Fruit fly (Drosophila melanogaster): ENCODE results near the gene Usp1.

Gene Usp1

DNA sequence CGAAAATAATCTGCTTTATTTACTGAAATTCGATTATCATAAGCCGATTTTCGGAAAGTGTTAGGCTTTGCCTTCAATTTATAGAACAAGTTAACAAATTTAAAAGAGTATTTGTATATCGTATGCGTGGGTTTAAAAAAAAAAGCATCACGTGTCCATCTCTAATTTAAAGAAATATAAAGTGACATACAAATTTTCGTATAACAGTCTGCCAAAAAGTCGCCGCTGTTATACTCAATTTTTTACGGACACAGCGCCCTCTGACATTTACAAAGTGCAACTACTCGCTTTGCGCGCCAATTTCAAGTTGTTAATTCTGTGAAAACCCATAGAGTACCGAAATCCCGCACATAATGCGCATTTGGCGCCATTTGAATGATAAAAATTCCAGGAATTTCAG, 22.5 kb downstream of the Usp1 start:
- no peak for TF ChIP-seq Sin3A (optimal IDR thresholded peaks at IDR 0.05)
- no peak for TF ChIP-seq insv (optimal IDR thresholded peaks at IDR 0.05)
- no peak for TF ChIP-seq Myc (optimal IDR thresholded peaks at IDR 0.05)
- TF ChIP-seq psq (optimal IDR thresholded peaks at IDR 0.05), result no peak
- no peak for TF ChIP-seq ttk (optimal IDR thresholded peaks at IDR 0.05)
- TF ChIP-seq h (optimal IDR thresholded peaks at IDR 0.05), result no peak

- no peak for TF ChIP-seq ttk (optimal IDR thresholded peaks at IDR 0.05)
- no peak for TF ChIP-seq Sin3A (optimal IDR thresholded peaks at IDR 0.05)
- no peak for TF ChIP-seq psq (optimal IDR thresholded peaks at IDR 0.05)
- TF ChIP-seq insv (optimal IDR thresholded peaks at IDR 0.05), result no peak
- TF ChIP-seq h (optimal IDR thresholded peaks at IDR 0.05), result no peak
- TF ChIP-seq Myc (optimal IDR thresholded peaks at IDR 0.05), result no peak
Measured at dm6 chr3R:29253874-29254273, 24.9 kb downstream of the Usp1 start.

- TF ChIP-seq h (optimal IDR thresholded peaks at IDR 0.05) (no peak), psq (optimal IDR thresholded peaks at IDR 0.05) (no peak), ttk (optimal IDR thresholded peaks at IDR 0.05) (no peak), insv (optimal IDR thresholded peaks at IDR 0.05) (no peak), Myc (optimal IDR thresholded peaks at IDR 0.05) (no peak), Sin3A (optimal IDR thresholded peaks at IDR 0.05) (no peak)
Measured at dm6 chr3R:29254383-29254782, 25.4 kb downstream of the Usp1 start.

DNA sequence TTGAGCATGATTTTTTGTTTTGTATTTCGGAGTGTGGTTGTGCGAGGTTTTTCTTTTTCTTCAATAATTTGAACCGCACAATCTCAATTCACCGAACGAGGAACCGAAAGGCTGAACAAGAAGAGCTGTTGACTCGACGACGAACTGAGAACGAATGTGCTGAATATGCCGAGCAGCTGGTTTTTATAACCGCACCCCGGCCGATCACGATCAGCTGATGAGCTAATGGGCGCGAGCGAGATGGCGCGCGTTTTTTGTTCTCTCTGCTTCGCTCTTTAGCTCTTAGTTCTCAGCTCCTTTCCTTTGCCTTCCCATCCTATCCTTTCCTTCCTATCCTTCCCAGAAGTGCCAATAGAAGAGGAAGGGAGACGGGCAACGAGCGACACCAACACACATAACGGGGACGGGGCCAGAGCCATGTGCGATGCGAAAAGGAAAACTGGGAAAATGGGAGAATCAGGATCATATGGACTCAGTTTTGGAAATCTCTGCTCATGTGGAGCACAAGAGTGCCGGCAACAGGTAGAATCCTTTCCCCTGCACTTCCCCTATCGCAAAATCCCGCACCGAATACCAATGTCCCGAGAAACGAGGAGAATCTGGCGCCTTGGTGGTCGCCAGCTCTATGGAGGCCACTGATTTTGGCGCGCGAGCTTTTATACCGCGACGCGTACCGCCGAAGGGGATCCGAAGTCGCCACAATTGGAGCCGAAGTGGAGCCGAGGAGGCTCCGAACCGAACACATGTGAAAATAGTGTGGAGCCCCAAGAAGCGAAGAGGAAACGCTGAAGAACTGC, 26.4 kb downstream of the Usp1 start, which contains the start of gene stg:
stg (minus strand) TSS at position 635 of the 797 bp plus-strand sequence.
- TF ChIP-seq Myc (optimal IDR thresholded peaks at IDR 0.05) (no peak), psq (optimal IDR thresholded peaks at IDR 0.05) (no peak), ttk (optimal IDR thresholded peaks at IDR 0.05) (no peak), insv (optimal IDR thresholded peaks at IDR 0.05) (no peak), Sin3A (optimal IDR thresholded peaks at IDR 0.05) (no peak), h (optimal IDR thresholded peaks at IDR 0.05) (no peak)

DNA sequence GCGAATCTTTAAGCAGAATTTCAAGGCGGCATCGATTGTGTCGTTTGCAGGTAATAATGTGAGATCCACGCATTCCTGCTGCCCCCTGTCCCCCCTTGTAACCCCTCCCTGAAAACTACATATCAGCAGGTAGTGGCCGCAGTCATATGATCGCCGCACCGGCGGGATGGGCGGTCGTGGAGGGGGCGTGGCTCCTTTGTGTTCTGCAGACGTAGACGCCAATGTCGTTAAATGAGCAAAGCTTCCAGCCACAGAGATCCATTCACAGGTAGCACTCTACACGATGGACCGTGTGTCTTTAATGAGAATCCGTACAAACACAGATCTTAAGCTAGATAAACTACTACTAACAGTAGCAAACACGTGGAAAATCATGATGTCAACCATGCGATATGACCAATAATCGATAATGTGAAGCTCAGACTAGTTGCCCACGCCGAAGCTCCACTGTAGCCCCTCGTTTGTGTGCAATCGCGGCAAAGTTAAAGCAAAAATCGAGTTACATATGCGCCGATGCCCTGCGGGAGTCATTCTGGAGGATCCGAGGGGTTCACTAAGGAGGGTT, 27.1 kb downstream of the Usp1 start, which contains the start of gene CG45544:
CG45544 (plus strand) TSS at position 523 of the 565 bp plus-strand sequence.
- no peak for TF ChIP-seq psq (optimal IDR thresholded peaks at IDR 0.05)
- no peak for TF ChIP-seq ttk (optimal IDR thresholded peaks at IDR 0.05)
- no peak for TF ChIP-seq h (optimal IDR thresholded peaks at IDR 0.05)
- no peak for TF ChIP-seq insv (optimal IDR thresholded peaks at IDR 0.05)

DNA sequence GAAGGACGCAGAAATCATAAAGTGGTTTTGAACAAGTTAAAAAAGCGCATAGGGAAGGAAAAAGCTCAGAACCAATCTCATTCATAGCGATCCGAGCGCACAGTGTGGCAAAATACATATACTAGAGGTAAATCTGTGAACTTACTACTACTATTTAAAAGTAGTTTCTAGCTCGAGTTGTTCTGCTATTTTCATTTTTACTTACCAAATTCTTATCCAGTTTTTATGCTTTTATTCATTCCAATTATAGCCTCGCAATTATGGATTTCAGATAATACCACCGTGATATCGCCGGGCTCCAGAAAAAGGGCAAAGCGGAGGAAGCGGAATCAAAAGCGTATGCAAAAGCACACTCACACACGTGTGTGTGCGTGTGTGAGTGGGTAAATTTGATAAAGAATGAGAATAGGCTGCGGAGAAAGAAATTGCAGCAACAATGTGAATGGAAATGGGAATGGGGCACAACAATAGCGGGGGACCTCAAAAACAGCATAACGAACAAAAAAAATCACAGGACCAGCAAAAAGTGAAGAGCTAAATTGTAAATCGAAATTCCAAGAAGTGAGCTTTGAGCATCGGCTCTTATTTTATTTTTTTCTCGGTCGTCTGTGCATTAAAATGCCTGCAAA, 28.0 kb downstream of the Usp1 start:
- no peak for TF ChIP-seq h (optimal IDR thresholded peaks at IDR 0.05)
- TF ChIP-seq Sin3A (optimal IDR thresholded peaks at IDR 0.05), result no peak
- no peak for TF ChIP-seq ttk (optimal IDR thresholded peaks at IDR 0.05)
- TF ChIP-seq insv (optimal IDR thresholded peaks at IDR 0.05), result no peak
- no peak for TF ChIP-seq psq (optimal IDR thresholded peaks at IDR 0.05)
- no peak for TF ChIP-seq Myc (optimal IDR thresholded peaks at IDR 0.05)

DNA sequence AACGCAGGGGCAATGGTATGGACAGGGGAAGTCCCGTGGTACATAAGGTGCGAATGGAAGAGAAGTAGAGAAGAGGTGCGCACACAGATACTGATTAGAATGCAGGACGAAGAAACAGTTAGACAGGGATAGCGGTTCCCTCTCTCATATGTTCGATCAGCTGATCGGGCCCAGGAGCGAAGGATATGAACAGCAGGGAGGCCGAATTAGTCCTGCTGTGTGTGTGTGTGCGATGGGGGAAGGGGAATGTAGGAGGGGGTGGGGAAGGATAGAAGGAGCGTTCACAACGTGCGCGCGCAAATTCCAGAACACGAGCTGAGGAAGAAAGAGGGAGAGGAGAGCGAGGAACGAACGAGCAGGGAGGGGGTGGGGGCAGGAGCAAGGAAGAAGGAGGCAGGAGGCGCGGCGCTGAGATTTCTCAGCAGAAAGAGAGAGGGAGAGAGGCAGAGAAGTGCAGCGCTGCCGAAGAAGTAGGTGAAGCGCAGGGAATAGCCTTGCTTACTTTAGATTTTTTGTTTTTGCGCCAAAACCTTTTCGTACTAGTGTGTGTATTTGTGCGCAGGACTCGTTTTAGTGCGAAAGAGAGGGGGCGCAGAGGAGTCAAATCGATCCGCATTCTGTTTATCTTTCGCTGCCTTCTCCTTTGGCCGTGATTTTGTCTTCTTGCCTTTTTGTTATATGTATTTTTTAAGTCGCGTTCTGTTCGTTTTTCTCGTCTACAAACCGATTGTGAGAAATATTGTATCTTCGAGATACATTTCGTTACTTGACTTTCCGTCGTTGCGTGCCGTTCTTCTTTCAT, 29.1 kb downstream of the Usp1 start:
- TF ChIP-seq Sin3A (optimal IDR thresholded peaks at IDR 0.05), result no peak
- no peak for TF ChIP-seq h (optimal IDR thresholded peaks at IDR 0.05)
- TF ChIP-seq insv (optimal IDR thresholded peaks at IDR 0.05), result no peak
- no peak for TF ChIP-seq psq (optimal IDR thresholded peaks at IDR 0.05)
- no peak for TF ChIP-seq Myc (optimal IDR thresholded peaks at IDR 0.05)
- TF ChIP-seq ttk (optimal IDR thresholded peaks at IDR 0.05), result no peak

DNA sequence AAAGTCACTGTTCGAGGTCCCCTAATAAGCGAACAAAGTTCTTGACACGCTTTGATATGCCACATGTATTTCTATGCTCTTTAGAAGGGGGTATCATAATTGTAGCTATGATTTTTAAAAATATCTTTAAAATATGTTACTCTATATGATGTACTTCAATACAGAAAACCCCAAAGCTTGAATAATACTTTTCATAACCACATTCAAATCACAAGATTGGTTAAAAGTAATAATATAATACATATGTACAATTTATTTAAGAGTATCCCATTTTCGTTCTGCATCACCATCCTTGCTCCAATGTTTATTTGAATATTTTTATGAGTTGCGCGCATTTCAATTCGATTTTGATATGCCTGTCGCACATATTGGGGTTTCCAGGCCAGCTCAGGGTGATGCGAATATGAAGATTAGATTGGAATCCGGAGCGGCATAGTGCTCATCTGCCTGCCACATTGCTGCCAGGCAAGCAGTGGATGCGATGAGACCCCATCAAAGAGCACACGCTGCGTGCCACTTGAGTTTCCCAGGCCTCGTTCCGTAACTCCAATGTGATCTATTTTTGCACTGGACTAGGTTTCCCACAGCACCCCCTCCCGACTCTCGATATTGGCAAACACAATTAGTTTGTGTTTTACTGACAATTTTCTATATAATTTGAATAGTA, 30.6 kb downstream of the Usp1 start:
- TF ChIP-seq ttk (optimal IDR thresholded peaks at IDR 0.05) (no peak), Sin3A (optimal IDR thresholded peaks at IDR 0.05) (no peak), h (optimal IDR thresholded peaks at IDR 0.05) (no peak), Myc (optimal IDR thresholded peaks at IDR 0.05) (no peak), psq (optimal IDR thresholded peaks at IDR 0.05) (no peak), insv (optimal IDR thresholded peaks at IDR 0.05) (no peak)

DNA sequence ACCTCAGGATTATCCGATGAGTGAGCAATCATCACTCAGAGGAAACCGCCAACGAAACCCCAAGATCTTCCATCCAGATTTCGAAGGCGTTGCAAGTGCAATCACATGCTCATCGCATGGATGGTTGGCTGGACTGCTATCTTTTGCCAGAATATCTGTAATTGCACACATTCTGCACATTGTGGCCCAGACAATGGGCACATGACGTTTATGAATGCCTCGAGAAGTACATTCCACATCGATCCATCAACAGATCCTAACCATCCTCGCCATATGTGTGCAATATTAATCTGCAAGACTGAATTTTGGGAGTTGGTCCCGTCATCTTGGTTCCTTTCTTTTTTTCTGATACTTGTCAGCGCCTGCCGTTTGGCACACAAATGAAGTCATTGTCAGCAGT, 33.5 kb downstream of the Usp1 start:
- TF ChIP-seq Sin3A (optimal IDR thresholded peaks at IDR 0.05), result no peak

DNA sequence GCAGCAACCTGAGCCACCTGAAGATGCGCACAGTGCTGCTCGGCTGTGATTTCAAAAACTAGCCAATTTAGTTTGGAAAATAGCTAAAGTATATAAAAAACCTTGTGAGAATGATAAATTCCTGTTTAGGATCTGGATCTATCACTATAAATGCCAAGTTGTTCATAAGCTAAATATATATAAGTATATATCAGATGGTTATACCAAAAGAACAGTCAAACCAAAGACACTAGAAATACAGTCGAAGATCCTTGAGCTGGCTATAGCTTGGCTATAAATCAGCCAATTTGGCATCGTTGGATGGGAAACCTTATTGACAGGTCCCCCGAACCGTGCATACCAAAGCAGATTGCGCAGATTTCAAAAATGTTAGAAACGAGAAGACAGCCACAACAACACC, 34.3 kb downstream of the Usp1 start:
- no peak for TF ChIP-seq ttk (optimal IDR thresholded peaks at IDR 0.05)
- no peak for TF ChIP-seq h (optimal IDR thresholded peaks at IDR 0.05)
- no peak for TF ChIP-seq psq (optimal IDR thresholded peaks at IDR 0.05)
- TF ChIP-seq insv (optimal IDR thresholded peaks at IDR 0.05), result no peak
- TF ChIP-seq Myc (optimal IDR thresholded peaks at IDR 0.05), result no peak
- no peak for TF ChIP-seq Sin3A (optimal IDR thresholded peaks at IDR 0.05)

- TF ChIP-seq psq (optimal IDR thresholded peaks at IDR 0.05) (no peak), insv (optimal IDR thresholded peaks at IDR 0.05) (no peak)
Measured at dm6 chr3R:29265075-29265474, 36.1 kb downstream of the Usp1 start.

Measured in Kc167 (cell line).